Worm (Caenorhabditis elegans) whole organism, L1 larva: ENCODE measurements around the gene R07B1.7.

Source experiments
- C16A3.4 ChIP-seq: fragments of 150-350 bp; optimal IDR thresholded peaks from 2 replicates; lab custom pipeline; 2014; ENCODE audit warnings: missing biosample characterization, missing genetic modification characterization
- F16B12.6 ChIP-seq: fragments of 150-350 bp; optimal IDR thresholded peaks from 2 replicates; lab custom pipeline; 2014; ENCODE audit warnings: missing biosample characterization, missing genetic modification characterization
- alr-1 ChIP-seq: fragments of 200-800 bp; sonication (Bioruptor generic); optimal IDR thresholded peaks from 2 replicates; lab custom pipeline; 2018; ENCODE audit warnings: borderline replicate concordance, mild to moderate bottlenecking, missing genetic modification characterization, missing compliant biosample characterization
- aly-2 ChIP-seq: fragments of 150-350 bp; optimal IDR thresholded peaks from 2 replicates; lab custom pipeline; 2014; ENCODE audit warnings: missing biosample characterization, missing genetic modification characterization
- blmp-1 ChIP-seq: fragments of 150-350 bp; optimal IDR thresholded peaks from 2 replicates; lab custom pipeline; 2014; ENCODE audit warnings: missing biosample characterization, missing genetic modification characterization
- ceh-8 ChIP-seq: fragments of 200-800 bp; sonication (Bioruptor generic); optimal IDR thresholded peaks from 2 replicates; lab custom pipeline; 2018; ENCODE audit warnings: mild to moderate bottlenecking, missing genetic modification characterization, moderate library complexity, missing compliant biosample characterization
- ceh-88 ChIP-seq: fragments of 200-800 bp; sonication (Bioruptor generic); IDR thresholded peaks from 2 replicates; pipeline ENCODE4 v1.3.6; 2022; ENCODE audit warnings: missing genetic modification characterization, missing compliant biosample characterization
- ces-1 ChIP-seq: fragments of 150-350 bp; optimal IDR thresholded peaks from 2 replicates; lab custom pipeline; 2014; ENCODE audit warnings: missing biosample characterization, missing genetic modification reagents, missing genetic modification characterization
- dsc-1 ChIP-seq: sonication (generic microtip); optimal IDR thresholded peaks from 2 replicates; lab custom pipeline; 2016; ENCODE audit warnings: mild to moderate bottlenecking, missing genetic modification characterization, missing compliant biosample characterization
- efl-1 ChIP-seq, 4 experiments: fragments of 150-350 bp; optimal IDR thresholded peaks in 3 of 4; peaks in 1 of 4; 1 replicate in 1 of 4; 2 replicates in 3 of 4; lab custom pipeline; 2014; ENCODE audit warnings: missing biosample characterization in 2 of 4, missing genetic modification characterization in 2 of 4, missing genetic modification reagents in 2 of 4
- egl-13 ChIP-seq: sonication (generic microtip); optimal IDR thresholded peaks from 2 replicates; lab custom pipeline; 2016; ENCODE audit warnings: missing genotype, missing genetic modification reagents, missing genetic modification characterization, missing compliant biosample characterization
- elt-2 ChIP-seq: sonication (generic microtip); optimal IDR thresholded peaks from 2 replicates; lab custom pipeline; 2016; ENCODE audit warnings: missing genetic modification characterization, mild to moderate bottlenecking, inconsistent platforms, missing compliant biosample characterization, missing genetic modification reagents
- fos-1 ChIP-seq: fragments of 150-350 bp; optimal IDR thresholded peaks from 2 replicates; lab custom pipeline; 2014; ENCODE audit warnings: missing biosample characterization, missing genetic modification characterization
- hlh-17 ChIP-seq: fragments of 200-800 bp; sonication (Bioruptor generic); optimal IDR thresholded peaks from 2 replicates; lab custom pipeline; 2018; ENCODE audit warnings: missing genetic modification characterization, mild to moderate bottlenecking, missing compliant biosample characterization, moderate library complexity, borderline replicate concordance
- irx-1 ChIP-seq: sonication (generic microtip); optimal IDR thresholded peaks from 2 replicates; lab custom pipeline; 2016; ENCODE audit warnings: missing genetic modification characterization, missing compliant biosample characterization
- isw-1 ChIP-seq: fragments of 200-800 bp; sonication (Bioruptor generic); IDR thresholded peaks from 2 replicates; pipeline ENCODE4 v1.3.6; 2022; ENCODE audit warnings: missing genetic modification characterization, missing compliant biosample characterization
- lin-14 ChIP-seq: fragments of 200-800 bp; sonication (Bioruptor generic); optimal IDR thresholded peaks from 2 replicates; lab custom pipeline; 2018; ENCODE audit warnings: mild to moderate bottlenecking, missing genetic modification characterization, moderate library complexity, missing compliant biosample characterization
- lin-35 ChIP-seq, 2 experiments: fragments of 150-350 bp; optimal IDR thresholded peaks; 2 replicates each; lab custom pipeline; 2014; ENCODE audit warnings: missing biosample characterization in 2 of 2, missing genetic modification characterization in 2 of 2, missing genetic modification reagents in 2 of 2
- lir-3 ChIP-seq: sonication (generic microtip); optimal IDR thresholded peaks from 2 replicates; lab custom pipeline; 2016; ENCODE audit warnings: mild to moderate bottlenecking, missing genetic modification characterization, moderate library complexity, missing compliant biosample characterization; ENCODE audit not compliant: poor library complexity
- lsy-2 ChIP-seq, 2 experiments: fragments of 150-350 bp; optimal IDR thresholded peaks; 2 replicates each; lab custom pipeline; 2014; ENCODE audit warnings: missing biosample characterization in 2 of 2, missing genetic modification characterization in 2 of 2
- mab-9 ChIP-seq: fragments of 200-800 bp; sonication (Bioruptor generic); IDR thresholded peaks from 2 replicates; pipeline ENCODE4 v1.3.6; 2022; ENCODE audit warnings: missing genetic modification reagents, missing genetic modification characterization, missing compliant biosample characterization
- mdl-1 ChIP-seq, 2 experiments: fragments of 150-350 bp; optimal IDR thresholded peaks; 2 replicates each; lab custom pipeline; 2014 to 2017; ENCODE audit warnings: missing biosample characterization in 2 of 2, missing genetic modification characterization in 2 of 2, inconsistent platforms in 1 of 2
- mep-1 ChIP-seq: fragments of 150-350 bp; optimal IDR thresholded peaks from 2 replicates; lab custom pipeline; 2014; ENCODE audit warnings: missing biosample characterization, missing genetic modification characterization
- nhr-71 ChIP-seq: sonication (generic microtip); optimal IDR thresholded peaks from 2 replicates; lab custom pipeline; 2016; ENCODE audit warnings: mild to moderate bottlenecking, missing genetic modification characterization, moderate library complexity, missing compliant biosample characterization
- nhr-77 ChIP-seq: fragments of 150-350 bp; optimal IDR thresholded peaks from 2 replicates; lab custom pipeline; 2014; ENCODE audit warnings: missing biosample characterization, missing genetic modification characterization
- pag-3 ChIP-seq: sonication (generic microtip); optimal IDR thresholded peaks from 2 replicates; lab custom pipeline; 2017; ENCODE audit warnings: missing genetic modification characterization, mild to moderate bottlenecking, missing compliant biosample characterization, antibody characterized with exemption, borderline replicate concordance; ENCODE audit not compliant: insufficient read depth
- pax-3 ChIP-seq: fragments of 200-800 bp; sonication (Bioruptor generic); optimal IDR thresholded peaks from 2 replicates; lab custom pipeline; 2018; ENCODE audit warnings: mild to moderate bottlenecking, missing genetic modification characterization, moderate library complexity, missing compliant biosample characterization
- pqm-1 ChIP-seq: sonication (generic microtip); optimal IDR thresholded peaks from 3 replicates; lab custom pipeline; 2017; ENCODE audit warnings: missing biosample characterization, missing genetic modification characterization
- rnt-1 ChIP-seq: sonication (generic microtip); optimal IDR thresholded peaks from 2 replicates; lab custom pipeline; 2016; ENCODE audit warnings: mild to moderate bottlenecking, missing genetic modification characterization, moderate library complexity, missing compliant biosample characterization
- skn-1 ChIP-seq: fragments of 150-350 bp; optimal IDR thresholded peaks from 2 replicates; lab custom pipeline; 2014; ENCODE audit warnings: missing biosample characterization, missing genetic modification characterization
- sptf-1 ChIP-seq: fragments of 150-350 bp; optimal IDR thresholded peaks from 2 replicates; lab custom pipeline; 2014; ENCODE audit warnings: missing biosample characterization, missing genetic modification characterization
- tbx-2 ChIP-seq: sonication (generic microtip); optimal IDR thresholded peaks from 2 replicates; lab custom pipeline; 2016; ENCODE audit warnings: missing genetic modification characterization, missing compliant biosample characterization
- tlp-1 ChIP-seq: fragments of 150-350 bp; optimal IDR thresholded peaks from 2 replicates; lab custom pipeline; 2014; ENCODE audit warnings: missing biosample characterization, missing genetic modification characterization
- unc-130 ChIP-seq: fragments of 150-350 bp; optimal IDR thresholded peaks from 2 replicates; lab custom pipeline; 2017; ENCODE audit warnings: missing biosample characterization, missing genetic modification characterization, inconsistent platforms
- unc-86 ChIP-seq: sonication (generic microtip); optimal IDR thresholded peaks from 2 replicates; lab custom pipeline; 2016; ENCODE audit warnings: missing genetic modification characterization, missing compliant biosample characterization
- vab-15 ChIP-seq: sonication (generic microtip); optimal IDR thresholded peaks from 2 replicates; lab custom pipeline; 2017; ENCODE audit warnings: missing genotype, mild to moderate bottlenecking, missing genetic modification characterization, missing compliant biosample characterization

Gene R07B1.7

DNA sequence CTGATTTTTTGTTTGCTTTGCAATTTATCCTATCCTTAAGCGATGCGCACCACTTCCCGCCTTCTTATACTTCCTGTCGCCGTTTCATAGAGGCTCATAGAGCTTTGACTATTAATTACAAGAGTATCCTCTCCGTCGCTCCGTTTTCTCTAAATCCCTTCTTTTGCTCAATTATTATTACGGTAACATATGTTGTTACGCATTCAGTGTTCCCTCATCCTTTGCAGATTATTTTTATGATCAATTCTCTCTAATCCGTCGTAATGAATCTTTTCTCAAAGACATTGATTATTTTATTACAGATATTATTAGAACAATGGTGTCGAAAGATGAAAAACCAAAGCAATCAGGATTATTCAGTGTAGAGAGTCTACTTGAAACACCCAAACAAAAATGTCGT is 21.9 kb upstream of the R07B1.7 start, which contains the start of gene vab-15:
Gene vab-15 (plus strand): TSS at position 301 of the 400 bp plus-strand sequence.
- TF ChIP-seq pag-3 (tag; lab: Kevin White, UChicago) (no peak), pqm-1 (tag; lab: Kevin White, UChicago) (no peak), irx-1 (tag; lab: Kevin White, UChicago) (no peak), ceh-88 (GFP tag; lab: Robert Waterston, UW) (no peak), lir-3 (no peak)

DNA sequence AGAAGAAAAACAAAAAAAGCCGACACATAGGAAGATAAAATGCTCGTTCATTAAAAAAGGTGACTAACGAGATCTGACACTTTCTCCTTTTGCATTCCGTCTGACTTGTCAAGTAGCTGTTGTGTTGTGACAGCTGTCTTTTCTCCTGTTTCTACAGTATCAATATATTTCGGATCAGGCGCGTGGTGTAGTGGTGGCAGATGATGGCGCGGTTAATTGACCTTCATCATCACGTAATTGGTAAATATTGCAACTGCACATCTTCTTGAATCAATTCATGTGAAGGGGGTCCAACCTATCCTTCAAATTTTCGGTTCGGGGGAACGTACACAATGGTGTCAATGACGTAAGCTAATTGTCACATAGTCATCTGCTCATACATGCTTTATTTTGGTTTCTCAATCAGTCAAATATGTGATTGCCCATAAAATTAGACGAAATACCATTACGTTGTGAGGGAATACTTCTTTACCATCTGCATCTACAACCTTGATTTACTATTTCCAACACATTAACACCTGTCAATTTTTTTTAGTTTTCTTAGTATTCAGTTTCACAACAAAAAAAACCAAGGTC is 20.6 kb upstream of the R07B1.7 start:
- TF ChIP-seq vab-15 (tag; lab: Kevin White, UChicago) (peak; percentile 92), tlp-1 (tag; lab: Kevin White, UChicago) (no peak), blmp-1 (tag; lab: Kevin White, UChicago) (peak; percentile 45)

- peak; percentile 22 for TF ChIP-seq elt-2 (tag; lab: Kevin White, UChicago)
- TF ChIP-seq aly-2 = no peak
- no peak for TF ChIP-seq ces-1 (GFP tag; lab: Kevin White, UChicago)
- no peak for TF ChIP-seq unc-130 (tag; lab: Kevin White, UChicago)
- TF ChIP-seq isw-1 (GFP tag; lab: Robert Waterston, UW) = no peak
Measured at ce11 chrX:9850258-9850657, 18.7 kb upstream of the R07B1.7 start, which contains the start of gene lec-8. TSS of gene lec-8 (plus strand) at chrX:9850571.

DNA sequence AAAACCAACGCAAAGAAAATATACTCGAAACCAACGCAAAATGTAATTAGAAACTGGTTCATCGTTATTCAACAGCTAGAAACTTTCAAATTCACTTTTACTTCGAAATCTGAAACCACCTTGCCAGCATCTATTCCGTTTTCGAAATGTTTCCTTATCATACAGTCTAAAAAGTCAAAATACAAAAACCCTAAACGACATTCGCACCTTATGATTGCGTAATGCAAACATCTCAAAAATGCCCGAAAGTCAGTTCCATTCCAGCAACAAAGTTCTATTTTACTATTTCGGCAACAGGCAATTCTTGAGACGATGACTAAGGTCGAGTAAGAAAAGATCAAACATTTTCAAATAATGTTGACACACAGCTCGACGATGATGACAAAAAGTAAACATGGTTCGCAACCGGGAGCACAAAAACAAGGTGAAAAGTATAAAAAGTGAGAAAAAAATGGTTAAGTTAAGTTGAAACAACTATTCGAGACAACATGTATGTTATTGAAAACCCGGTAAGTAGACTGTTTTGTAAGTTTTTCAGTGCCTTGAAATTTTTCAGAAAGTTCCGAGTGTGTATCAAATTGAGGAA is 17.1 kb upstream of the R07B1.7 start, which contains the start of gene lec-7:
Gene lec-7 (plus strand): TSS at position 297 of the 586 bp plus-strand sequence.
- TF ChIP-seq pqm-1 (tag; lab: Kevin White, UChicago) (no peak), vab-15 (tag; lab: Kevin White, UChicago) (no peak), elt-2 (tag; lab: Kevin White, UChicago) (peak; percentile 14), nhr-77 (tag; lab: Kevin White, UChicago) (peak; percentile 0), skn-1 (tag; lab: Kevin White, UChicago) (peak; percentile 3), unc-86 (tag; lab: Kevin White, UChicago) (no peak), alr-1 (tag; lab: Kevin White, UChicago) (no peak)
- TF ChIP-seq, all 84 proteins: peak for 3

DNA sequence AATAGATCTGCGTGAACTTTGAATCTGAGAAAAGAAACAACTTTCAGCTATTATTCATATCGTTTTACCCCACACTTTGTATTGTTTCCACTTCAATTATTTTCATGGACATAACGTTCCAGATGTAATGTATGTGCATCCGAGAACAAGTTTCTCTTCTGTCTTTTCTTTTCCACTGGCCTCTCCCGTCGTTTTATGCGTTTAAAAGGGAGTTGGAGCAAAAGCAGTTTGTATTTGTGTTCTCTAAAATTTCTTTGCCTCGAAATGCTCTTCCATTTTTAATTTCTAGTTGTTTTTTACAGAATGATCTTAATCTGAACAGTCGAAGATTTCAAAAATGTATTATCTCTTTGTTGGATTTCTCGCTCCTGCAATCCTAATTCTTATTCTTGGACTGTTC is 12.3 kb upstream of the R07B1.7 start, which contains the start of gene R07B1.11:
Gene R07B1.11 (plus strand): TSS at position 301 of the 400 bp plus-strand sequence.
- no peak for TF ChIP-seq aly-2
- no peak for TF ChIP-seq hlh-17 (GFP tag; lab: Kevin White, UChicago)
- TF ChIP-seq tbx-2 (tag; lab: Kevin White, UChicago) = no peak
- TF ChIP-seq sptf-1 (tag; lab: Kevin White, UChicago) = no peak
- TF ChIP-seq C16A3.4 (tag; lab: Kevin White, UChicago) = no peak
- TF ChIP-seq pax-3 = no peak
- TF ChIP-seq mdl-1 (tag; optimal IDR thresholded peaks at IDR 0.05; lab: Kevin White, UChicago) = no peak
- TF ChIP-seq lsy-2 (tag; optimal IDR thresholded peaks at IDR 0.05; lab: Kevin White, UChicago) = no peak
- TF ChIP-seq dsc-1 (tag; lab: Kevin White, UChicago) = no peak
- no peak for TF ChIP-seq egl-13 (tag; lab: Kevin White, UChicago)
- TF ChIP-seq ceh-8 (GFP tag; lab: Kevin White, UChicago) = no peak
- no peak for TF ChIP-seq lin-35 (GFP tag; optimal IDR thresholded peaks at IDR 0.05; lab: Kevin White, UChicago)
- no peak for TF ChIP-seq nhr-71 (tag; lab: Kevin White, UChicago)

DNA sequence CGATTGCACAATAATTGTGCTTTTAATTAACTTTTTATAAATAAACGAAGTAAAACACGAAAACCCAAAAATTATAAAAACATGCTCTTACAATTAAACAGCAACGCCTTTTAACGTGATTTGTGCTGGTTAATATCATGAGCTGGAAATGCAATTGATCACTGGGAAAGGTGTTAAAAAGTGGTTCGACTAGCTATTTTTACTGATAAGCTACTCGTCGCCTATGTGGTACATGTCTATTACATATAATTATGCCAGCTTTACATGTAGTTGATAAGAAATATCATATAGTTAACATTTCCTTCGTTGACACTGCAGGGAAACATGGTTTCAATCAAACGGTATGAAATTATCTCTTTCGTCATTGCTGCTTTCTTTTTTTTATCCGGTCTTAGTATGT is 10.9 kb upstream of the R07B1.7 start, which contains the start of gene scav-5:
Gene scav-5 (plus strand): TSS at position 297 of the 400 bp plus-strand sequence.
- TF ChIP-seq mep-1 (tag; lab: Kevin White, UChicago) (no peak), unc-130 (tag; lab: Kevin White, UChicago) (no peak), irx-1 (tag; lab: Kevin White, UChicago) (no peak), blmp-1 (tag; lab: Kevin White, UChicago) (no peak), pag-3 (tag; lab: Kevin White, UChicago) (no peak), rnt-1 (tag; lab: Kevin White, UChicago) (no peak), C16A3.4 (tag; lab: Kevin White, UChicago) (no peak), efl-1 (optimal IDR thresholded peaks at IDR 0.05; lab: Kevin White, UChicago) (no peak), efl-1 (GFP tag; optimal IDR thresholded peaks at IDR 0.05 in 1 of 2; lab: Kevin White, UChicago) (peak in 1 of 2 experiments; percentile 69), fos-1 (tag; lab: Kevin White, UChicago) (no peak), lin-35 (GFP tag; optimal IDR thresholded peaks at IDR 0.05; lab: Kevin White, UChicago) (peak in 1 of 2 experiments; percentile 37), mab-9 (GFP tag; lab: Robert Waterston, UW) (no peak), elt-2 (tag; lab: Kevin White, UChicago) (peak; percentile 90), lin-14 (GFP tag; lab: Kevin White, UChicago) (peak; percentile 20), F16B12.6 (tag; lab: Kevin White, UChicago) (no peak), mdl-1 (tag; optimal IDR thresholded peaks at IDR 0.05; lab: Kevin White, UChicago) (no peak)
- TF ChIP-seq, all 84 proteins: peak for 4
